Fruit fly (Drosophila melanogaster) whole organism: ENCODE measurements around the gene CG9106.

Source experiments
- CG8478 ChIP-seq: fragments of >200 bp; optimal IDR thresholded peaks from 2 replicates; lab custom pipeline; 2018; ENCODE audit warnings: inconsistent platforms
- EcR ChIP-seq, 2 experiments: fragments of >200 bp; optimal IDR thresholded peaks; 2 replicates each; lab custom pipeline; 2017; ENCODE audit warnings: missing biosample characterization in 2 of 2, missing genetic modification characterization in 2 of 2, missing genetic modification reagents in 2 of 2
- pan ChIP-seq: fragments of >200 bp; optimal IDR thresholded peaks from 2 replicates; lab custom pipeline; 2017
- psq ChIP-seq: fragments of >200 bp; optimal IDR thresholded peaks from 2 replicates; lab custom pipeline; 2017
- usp ChIP-seq: fragments of >200 bp; optimal IDR thresholded peaks from 2 replicates; lab custom pipeline; 2017; ENCODE audit warnings: missing biosample characterization, missing genetic modification characterization, mixed read lengths

DNA sequence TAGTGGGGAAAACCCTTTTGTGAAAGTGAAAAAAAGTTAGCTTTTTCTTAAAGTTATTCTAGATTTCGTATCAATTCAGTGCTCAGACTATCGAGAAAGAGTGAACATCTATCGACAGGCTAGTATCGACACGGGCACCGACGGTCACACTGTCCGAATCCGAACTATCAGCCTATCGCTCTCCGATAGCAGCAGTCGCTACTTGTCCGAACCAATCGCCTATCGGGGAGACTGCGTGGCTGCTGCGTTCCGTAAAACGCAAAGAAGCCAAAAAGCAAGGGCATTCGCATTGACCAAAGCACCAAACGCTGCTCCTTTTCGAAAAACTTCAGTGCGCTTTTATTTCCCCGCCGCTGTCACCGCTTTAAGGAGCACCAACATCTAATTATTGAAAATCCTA, 47.1 kb upstream of the CG9106 start, which contains the start of gene Top1:
- TF ChIP-seq usp (no peak), CG8478 (no peak), pan (lab: Kevin White, UChicago) (no peak), EcR (GFP tag; optimal IDR thresholded peaks at IDR 0.05; lab: Kevin White, UChicago) (no peak), psq (lab: Kevin White, UChicago) (no peak)
